Worm (Caenorhabditis elegans) whole organism, L4 larva: ENCODE measurements around the gene srlf-12.
A peak's percentile ranks its signal among the peaks of the same experiment; 100 is the strongest.

ENCODE experiments used
- ceh-20 ChIP-seq: fragments of 200-800 bp; sonication (Bioruptor generic); IDR thresholded peaks from 2 replicates; pipeline ENCODE4 v1.3.6; 2022; ENCODE audit warnings: missing genetic modification reagents, missing genetic modification characterization, missing compliant biosample characterization
- fos-1 ChIP-seq: fragments of 150-350 bp; optimal IDR thresholded peaks from 2 replicates; lab custom pipeline; 2014; ENCODE audit warnings: missing biosample characterization, missing genetic modification characterization
- hlh-30 ChIP-seq: sonication (generic microtip); optimal IDR thresholded peaks from 2 replicates; lab custom pipeline; 2017; ENCODE audit warnings: antibody characterized with exemption, mild to moderate bottlenecking, missing genetic modification characterization, missing compliant biosample characterization; ENCODE audit not compliant: insufficient read depth
- sdz-12 ChIP-seq: fragments of 200-800 bp; sonication (Bioruptor generic); optimal IDR thresholded peaks from 2 replicates; lab custom pipeline; 2018; ENCODE audit warnings: mild to moderate bottlenecking, missing genetic modification characterization, missing compliant biosample characterization
- tag-97 ChIP-seq: fragments of 200-800 bp; sonication (Bioruptor generic); IDR thresholded peaks from 2 replicates; pipeline ENCODE4 v1.3.6; 2022; ENCODE audit warnings: missing genetic modification characterization, missing compliant biosample characterization

DNA sequence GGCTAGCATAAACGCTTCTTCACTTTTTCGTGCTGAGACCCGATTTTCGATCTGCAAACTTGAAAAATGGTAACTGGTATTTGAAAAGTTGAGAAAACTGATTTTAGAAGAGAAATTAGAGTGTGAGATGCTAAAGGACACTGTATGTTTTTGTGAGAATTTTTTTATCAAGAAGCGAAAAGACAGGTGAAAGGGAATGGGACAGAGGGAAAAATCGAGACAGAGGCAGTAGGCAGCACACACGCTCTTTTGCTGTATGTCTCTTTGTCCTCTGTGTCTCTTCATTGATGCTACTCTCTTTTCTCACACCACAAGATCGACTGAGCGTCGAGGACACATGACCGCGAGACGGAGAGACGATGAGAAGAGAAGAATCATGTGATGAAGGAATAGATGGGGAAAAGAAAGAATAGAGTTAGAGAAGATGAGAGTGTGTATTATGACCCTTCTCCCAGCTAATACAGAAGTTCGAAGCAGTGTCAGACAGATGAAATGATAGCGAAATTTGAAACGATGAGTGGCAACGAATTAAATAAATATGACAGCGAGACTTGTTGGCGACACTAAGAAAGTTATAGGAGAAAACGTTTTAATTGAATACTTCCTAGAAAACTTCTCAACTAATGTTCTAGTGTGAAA lies 44.1 kb upstream of the srlf-12 start, which contains the start of gene lgg-2:
- TF ChIP-seq ceh-20 (GFP tag; lab: Robert Waterston, UW) (peak; percentile 87), sdz-12 (GFP tag; lab: Kevin White, UChicago) (no peak), tag-97 (no peak), fos-1 (no peak), hlh-30 (peak; percentile 100)
